Fruit fly (Drosophila melanogaster) whole organism, embryonic: Measurements from ENCODE around the gene Herc4.

ENCODE experiments used
- Bteb2 ChIP-seq: fragments of 200-800 bp; sonication (Bioruptor generic); optimal IDR thresholded peaks from 2 replicates; lab custom pipeline; 2016; ENCODE audit warnings: missing biosample characterization, missing genetic modification characterization
- CG10462 ChIP-seq: fragments of 200-800 bp; sonication (Bioruptor generic); optimal IDR thresholded peaks from 2 replicates; lab custom pipeline; 2016; ENCODE audit warnings: missing biosample characterization, missing genetic modification characterization
- CG10979 ChIP-seq: fragments of 200-800 bp; sonication (Bioruptor generic); optimal IDR thresholded peaks from 2 replicates; lab custom pipeline; 2018; ENCODE audit warnings: missing biosample characterization, mild to moderate bottlenecking, missing genetic modification characterization, moderate library complexity
- CG12391 ChIP-seq: fragments of 200-800 bp; sonication (Bioruptor generic); optimal IDR thresholded peaks from 3 replicates; lab custom pipeline; 2018; ENCODE audit warnings: missing biosample characterization, mild to moderate bottlenecking, missing genetic modification characterization, moderate library complexity
- CG13624 ChIP-seq: fragments of 200-800 bp; sonication (Bioruptor generic); optimal IDR thresholded peaks from 2 replicates; lab custom pipeline; 2016; ENCODE audit warnings: missing biosample characterization, missing genetic modification characterization
- CG15479 ChIP-seq: fragments of 200-800 bp; sonication (Bioruptor generic); optimal IDR thresholded peaks from 3 replicates; lab custom pipeline; 2019; ENCODE audit warnings: missing biosample characterization, mild to moderate bottlenecking, missing genetic modification characterization, moderate library complexity
- CG17361 ChIP-seq: fragments of 200-800 bp; sonication (Bioruptor generic); IDR thresholded peaks from 3 replicates; pipeline ENCODE4 v1.3.6; 2022; ENCODE audit warnings: missing biosample characterization, missing genetic modification characterization
- CG17385 ChIP-seq: fragments of 200-800 bp; sonication (Bioruptor generic); optimal IDR thresholded peaks from 3 replicates; lab custom pipeline; 2018; ENCODE audit warnings: missing biosample characterization, mild to moderate bottlenecking, missing genetic modification characterization
- CG17568 ChIP-seq: fragments of 200-800 bp; sonication (Bioruptor generic); optimal IDR thresholded peaks from 2 replicates; lab custom pipeline; 2018; ENCODE audit warnings: missing biosample characterization, mild to moderate bottlenecking, missing genetic modification characterization, moderate library complexity
- CG18262 ChIP-seq: fragments of 200-800 bp; optimal IDR thresholded peaks from 3 replicates; lab custom pipeline; 2019; ENCODE audit warnings: missing biosample characterization, mild to moderate bottlenecking, missing genetic modification characterization, moderate library complexity
- CG2116 ChIP-seq: fragments of 200-800 bp; sonication (Bioruptor generic); optimal IDR thresholded peaks from 3 replicates; lab custom pipeline; 2018; ENCODE audit warnings: missing biosample characterization, mild to moderate bottlenecking, missing genetic modification characterization
- CG30403 ChIP-seq: fragments of 200-800 bp; sonication (Bioruptor generic); optimal IDR thresholded peaks from 3 replicates; lab custom pipeline; 2016; ENCODE audit warnings: missing biosample characterization, missing genetic modification characterization
- CG3995 ChIP-seq: fragments of 200-800 bp; sonication (Bioruptor generic); optimal IDR thresholded peaks from 3 replicates; lab custom pipeline; 2016; ENCODE audit warnings: missing biosample characterization, missing genetic modification characterization
- CG4820 ChIP-seq: fragments of 200-800 bp; sonication (Bioruptor generic); optimal IDR thresholded peaks from 3 replicates; lab custom pipeline; 2016; ENCODE audit warnings: missing biosample characterization, missing genetic modification characterization
- CG5180 ChIP-seq: fragments of 200-800 bp; sonication (Bioruptor generic); optimal IDR thresholded peaks from 3 replicates; lab custom pipeline; 2017; ENCODE audit warnings: missing biosample characterization, missing genetic modification characterization, mild to moderate bottlenecking, moderate library complexity, missing genetic modification reagents
- CG6272 ChIP-seq: fragments of 200-800 bp; sonication (Bioruptor generic); IDR thresholded peaks from 2 replicates; pipeline ENCODE4 v1.3.6; 2022; ENCODE audit warnings: missing biosample characterization, missing genetic modification characterization
- CG6683 ChIP-seq: fragments of 200-800 bp; sonication (Bioruptor generic); optimal IDR thresholded peaks from 2 replicates; lab custom pipeline; 2017; ENCODE audit warnings: missing biosample characterization, mild to moderate bottlenecking, missing genetic modification characterization, missing genetic modification reagents
- CG6791 ChIP-seq: fragments of 200-800 bp; sonication (Bioruptor generic); IDR thresholded peaks from 3 replicates; pipeline ENCODE4 v1.3.6; 2022; ENCODE audit warnings: missing biosample characterization, missing genetic modification characterization; ENCODE audit not compliant: partially characterized antibody
- CG7839 ChIP-seq: fragments of 200-800 bp; sonication (Bioruptor generic); optimal IDR thresholded peaks from 3 replicates; lab custom pipeline; 2018; ENCODE audit warnings: missing biosample characterization, mild to moderate bottlenecking, missing genetic modification characterization, moderate library complexity
- CG8478 ChIP-seq: fragments of >200 bp; optimal IDR thresholded peaks from 2 replicates; lab custom pipeline; 2018
- CHES-1-like ChIP-seq: fragments of 200-800 bp; sonication (Bioruptor generic); optimal IDR thresholded peaks from 2 replicates; lab custom pipeline; 2016; ENCODE audit warnings: missing biosample characterization, missing genetic modification characterization
- CoRest ChIP-seq: fragments of 200-800 bp; sonication (Bioruptor generic); optimal IDR thresholded peaks from 3 replicates; lab custom pipeline; 2018; ENCODE audit warnings: missing biosample characterization, mild to moderate bottlenecking, missing genetic modification characterization, moderate library complexity
- Hmr ChIP-seq: fragments of 200-800 bp; sonication (Bioruptor generic); optimal IDR thresholded peaks from 3 replicates; lab custom pipeline; 2017; ENCODE audit warnings: mild to moderate bottlenecking, missing biosample characterization, missing genetic modification reagents, missing genetic modification characterization
- Hsf ChIP-seq: fragments of 200-800 bp; sonication (Bioruptor generic); optimal IDR thresholded peaks from 3 replicates; lab custom pipeline; 2016; ENCODE audit warnings: missing biosample characterization, missing genetic modification characterization
- Med ChIP-seq: fragments of 200-800 bp; sonication (Bioruptor generic); peaks from one replicate; lab custom pipeline; 2016; ENCODE audit warnings: missing biosample characterization, missing genetic modification characterization, mild to moderate bottlenecking, inconsistent platforms, moderate library complexity
- Opbp ChIP-seq: fragments of 200-800 bp; sonication (Bioruptor generic); IDR thresholded peaks from 3 replicates; pipeline ENCODE4 v1.3.6; 2022; ENCODE audit warnings: missing biosample characterization, missing genetic modification characterization; ENCODE audit not compliant: partially characterized antibody
- Rx ChIP-seq: fragments of 200-800 bp; sonication (Bioruptor generic); IDR thresholded peaks from 2 replicates; pipeline ENCODE4 v1.3.6; 2022; ENCODE audit warnings: missing biosample characterization, missing genetic modification characterization
- Six4 ChIP-seq: fragments of 200-800 bp; sonication (Bioruptor generic); optimal IDR thresholded peaks from 2 replicates; lab custom pipeline; 2016; ENCODE audit warnings: missing biosample characterization, missing genetic modification characterization
- amos ChIP-seq: fragments of 200-800 bp; sonication (Bioruptor generic); IDR thresholded peaks from 2 replicates; pipeline ENCODE4 v1.3.6; 2022; ENCODE audit warnings: missing biosample characterization, missing genetic modification characterization; ENCODE audit not compliant: partially characterized antibody
- bcd ChIP-seq: fragments of 200-800 bp; sonication (Bioruptor generic); optimal IDR thresholded peaks from 2 replicates; lab custom pipeline; 2017; ENCODE audit warnings: missing biosample characterization, mild to moderate bottlenecking, missing genetic modification characterization
- gfzf ChIP-seq: fragments of 200-800 bp; sonication (Bioruptor generic); optimal IDR thresholded peaks from 2 replicates; lab custom pipeline; 2016; ENCODE audit warnings: missing biosample characterization, mild to moderate bottlenecking, missing genetic modification characterization, moderate library complexity
- gro ChIP-seq: fragments of 200-800 bp; sonication (Bioruptor generic); optimal IDR thresholded peaks from 2 replicates; lab custom pipeline; 2016; ENCODE audit warnings: missing biosample characterization, missing genetic modification characterization
- insv ChIP-seq, 2 experiments: fragments of 200-800 bp; sonication (Bioruptor generic); optimal IDR thresholded peaks; 3 replicates each; lab custom pipeline; 2016 to 2018; ENCODE audit warnings: missing biosample characterization in 2 of 2, missing genetic modification characterization in 2 of 2
- lilli ChIP-seq: fragments of 200-800 bp; sonication (Bioruptor generic); optimal IDR thresholded peaks from 3 replicates; lab custom pipeline; 2016; ENCODE audit warnings: missing biosample characterization, missing genetic modification characterization
- lola ChIP-seq, 3 experiments: fragments of >200 bp in 2 of 3; fragments of 200-800 bp in 1 of 3; sonication (Bioruptor generic) in 1 of 3; optimal IDR thresholded peaks; 2 replicates each; lab custom pipeline; 2017 to 2019; ENCODE audit warnings: missing biosample characterization in 3 of 3, missing genetic modification characterization in 3 of 3, mild to moderate bottlenecking in 1 of 3, moderate library complexity in 1 of 3
- mam ChIP-seq: fragments of 200-800 bp; sonication (Bioruptor generic); optimal IDR thresholded peaks from 3 replicates; lab custom pipeline; 2016; ENCODE audit warnings: missing biosample characterization, missing genetic modification characterization
- nerfin-1 ChIP-seq: fragments of 200-800 bp; sonication (Bioruptor generic); optimal IDR thresholded peaks from 3 replicates; lab custom pipeline; 2019; ENCODE audit warnings: missing biosample characterization, mild to moderate bottlenecking, missing genetic modification characterization, moderate library complexity
- otp ChIP-seq: fragments of 200-800 bp; sonication (Bioruptor generic); IDR thresholded peaks from 3 replicates; pipeline ENCODE4, ENCODE4 v1.3.6; 2022; ENCODE audit warnings: missing biosample characterization, missing genetic modification characterization
- peb ChIP-seq: fragments of 200-800 bp; sonication (Bioruptor generic); IDR thresholded peaks from 2 replicates; pipeline ENCODE4 v1.3.6; 2022; ENCODE audit warnings: missing biosample characterization, missing genetic modification characterization
- pho ChIP-seq: fragments of 200-800 bp; sonication (Bioruptor generic); optimal IDR thresholded peaks from 2 replicates; lab custom pipeline; 2016; ENCODE audit warnings: missing biosample characterization, missing genetic modification characterization
- prd ChIP-seq, 3 experiments: fragments of >200 bp in 2 of 3; fragments of 200-800 bp in 1 of 3; sonication (Bioruptor generic) in 1 of 3; optimal IDR thresholded peaks in 2 of 3; IDR thresholded peaks in 1 of 3; 2 replicates in 2 of 3; 3 replicates in 1 of 3; pipeline versions ENCODE4 v1.3.6 to Lab custom; 2017 to 2022; ENCODE audit warnings: missing biosample characterization in 1 of 3, missing genetic modification characterization in 1 of 3
- pzg ChIP-seq: fragments of 200-800 bp; sonication (Bioruptor generic); optimal IDR thresholded peaks from 3 replicates; lab custom pipeline; 2018; ENCODE audit warnings: missing biosample characterization, mild to moderate bottlenecking, missing genetic modification characterization, moderate library complexity
- sna ChIP-seq: fragments of 200-800 bp; sonication (Bioruptor generic); IDR thresholded peaks from 2 replicates; pipeline ENCODE4 v1.3.6; 2022; ENCODE audit warnings: missing biosample characterization, missing genetic modification characterization; ENCODE audit not compliant: partially characterized antibody
- stwl ChIP-seq: fragments of 200-800 bp; sonication (Bioruptor generic); optimal IDR thresholded peaks from 3 replicates; lab custom pipeline; 2018; ENCODE audit warnings: missing biosample characterization, mild to moderate bottlenecking, missing genetic modification characterization, moderate library complexity
- trem ChIP-seq: fragments of 200-800 bp; optimal IDR thresholded peaks from 3 replicates; lab custom pipeline; 2019; ENCODE audit warnings: missing biosample characterization, mild to moderate bottlenecking, missing genetic modification characterization, moderate library complexity
- vnd ChIP-seq: fragments of 200-800 bp; sonication (Bioruptor generic); IDR thresholded peaks from 3 replicates; pipeline ENCODE4 v1.3.6; 2022; ENCODE audit warnings: missing biosample characterization, missing genetic modification characterization; ENCODE audit not compliant: partially characterized antibody

Gene Herc4

dm6 chr3L:1349942-1350923, 36.7 kb downstream of the Herc4 start (continued):
- TF ChIP-seq lilli (GFP tag; lab: Kevin White, UChicago) (peak; percentile 54), Rx (no peak), gro (GFP tag; lab: Kevin White, UChicago) (peak; percentile 34), CG4820 (GFP tag; lab: Kevin White, UChicago) (peak; percentile 11), CoRest (peak; percentile 69), Hsf (peak; percentile 49), bcd (GFP tag; lab: Kevin White, UChicago) (peak; percentile 19), Hmr (GFP tag; lab: Kevin White, UChicago) (peak; percentile 46), CG10979 (tag; lab: Kevin White, UChicago) (peak; percentile 19), prd (optimal IDR thresholded peaks at IDR 0.05; lab: Kevin White, UChicago) (no peak), prd (GFP tag; IDR thresholded peaks at IDR 0.05; lab: Robert Waterston, UW) (peak; percentile 37; the same call in 2 of the 3 replicates), pho (GFP tag; lab: Kevin White, UChicago) (peak; percentile 50), CG3995 (peak; percentile 81), CG6272 (GFP tag; lab: Robert Waterston, UW) (peak; percentile 57), trem (tag; lab: Kevin White, UChicago) (peak; percentile 54), Med (GFP tag; lab: Kevin White, UChicago) (peak; percentile 88), pzg (GFP tag; lab: Kevin White, UChicago) (peak; percentile 85), CG2116 (GFP tag; lab: Kevin White, UChicago) (peak; percentile 75), CG8478 (lab: Kevin White, UChicago) (peak; percentile 94), lola (GFP tag; optimal IDR thresholded peaks at IDR 0.05; lab: Kevin White, UChicago) (peak in 2 of 3 experiments; percentile 2 to 4), CG6683 (GFP tag; lab: Kevin White, UChicago) (no peak), mam (peak; percentile 44), otp (peak; percentile 10; the same call in 1 of the 3 replicates), sna (peak; percentile 97), insv (GFP tag; optimal IDR thresholded peaks at IDR 0.05; lab: Kevin White, UChicago) (peak in 1 of 2 experiments; percentile 94), stwl (tag; lab: Kevin White, UChicago) (peak; percentile 77), CG17385 (GFP tag; lab: Kevin White, UChicago) (no peak), CG17568 (no peak), CG6791 (GFP tag; lab: Robert Waterston, UW) (peak; percentile 98), CG5180 (no peak), Six4 (GFP tag; lab: Kevin White, UChicago) (no peak), CG13624 (GFP tag; lab: Kevin White, UChicago) (peak; percentile 25), vnd (peak; percentile 97), Opbp (peak; percentile 98), CG17361 (peak; percentile 68), amos (peak; percentile 99), gfzf (GFP tag; lab: Kevin White, UChicago) (peak; percentile 59), CG10462 (GFP tag; lab: Kevin White, UChicago) (no peak), peb (no peak), nerfin-1 (tag; lab: Kevin White, UChicago) (peak; percentile 15), CG30403 (GFP tag; lab: Kevin White, UChicago) (peak; percentile 52), CG18262 (tag; lab: Kevin White, UChicago) (peak; percentile 50), CG12391 (tag; lab: Kevin White, UChicago) (peak; percentile 71), CG7839 (peak; percentile 42), CHES-1-like (GFP tag; lab: Kevin White, UChicago) (peak; percentile 52), Bteb2 (GFP tag; lab: Kevin White, UChicago) (peak; percentile 7), CG15479 (GFP tag; lab: Kevin White, UChicago) (peak; percentile 45)
